Fruit fly (Drosophila melanogaster) whole organism, adult: ENCODE data around the gene CG1910.

Source experiments
- CG12768 ChIP-seq: fragments of 200-800 bp; sonication (Bioruptor generic); optimal IDR thresholded peaks from 2 replicates; lab custom pipeline; 2017; ENCODE audit warnings: missing biosample characterization, missing genetic modification characterization, mild to moderate bottlenecking, moderate library complexity, missing genetic modification reagents
- CG14711 ChIP-seq: fragments of 200-800 bp; sonication (Bioruptor generic); optimal IDR thresholded peaks from 2 replicates; lab custom pipeline; 2018; ENCODE audit warnings: missing biosample characterization, mild to moderate bottlenecking, missing genetic modification characterization, moderate library complexity
- CG1620 ChIP-seq: fragments of 200-800 bp; sonication (Bioruptor generic); optimal IDR thresholded peaks from 2 replicates; lab custom pipeline; 2016; ENCODE audit warnings: missing biosample characterization, missing genetic modification characterization
- CG33017 ChIP-seq: fragments of 200-800 bp; sonication (Bioruptor generic); optimal IDR thresholded peaks from 2 replicates; lab custom pipeline; 2018; ENCODE audit warnings: missing biosample characterization, mild to moderate bottlenecking, missing genetic modification characterization, moderate library complexity
- CG5204 ChIP-seq: fragments of 200-800 bp; sonication (Bioruptor generic); optimal IDR thresholded peaks from 2 replicates; lab custom pipeline; 2016; ENCODE audit warnings: missing biosample characterization, missing genetic modification characterization
- Hr96 ChIP-seq: fragments of 200-800 bp; sonication (Bioruptor generic); optimal IDR thresholded peaks from 2 replicates; lab custom pipeline; 2016; ENCODE audit warnings: missing biosample characterization, missing genetic modification characterization
- Mnt ChIP-seq: fragments of 200-800 bp; sonication (Bioruptor generic); optimal IDR thresholded peaks from 2 replicates; lab custom pipeline; 2016; ENCODE audit warnings: missing biosample characterization, mild to moderate bottlenecking, missing genetic modification characterization
- cnc ChIP-seq, 2 experiments: fragments of >200 bp; optimal IDR thresholded peaks; 2 replicates each; lab custom pipeline; 2017
- pad ChIP-seq: fragments of 200-800 bp; sonication (Bioruptor generic); optimal IDR thresholded peaks from 3 replicates; lab custom pipeline; 2017; ENCODE audit warnings: missing biosample characterization, missing genetic modification characterization, mild to moderate bottlenecking, moderate library complexity, missing genetic modification reagents

DNA sequence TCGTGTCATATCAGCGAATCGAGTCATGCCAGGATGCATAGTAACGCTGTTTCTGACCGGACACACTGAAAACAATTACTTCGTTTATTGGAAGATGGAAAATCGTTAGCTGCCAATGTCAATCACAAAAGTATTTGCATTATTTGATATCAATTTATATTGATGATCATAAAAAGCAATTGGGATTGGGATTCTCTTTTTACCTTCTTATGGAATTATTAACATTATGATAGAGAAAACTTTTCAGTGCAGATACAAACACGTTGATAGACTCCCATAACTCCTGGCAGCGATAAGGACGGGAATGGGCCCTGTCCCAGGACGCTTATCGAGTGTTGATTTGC, 40.6 kb upstream of the CG1910 start:
- TF ChIP-seq CG12768 (GFP tag; lab: Kevin White, UChicago) = no peak
- TF ChIP-seq Hr96 = no peak
- TF ChIP-seq CG1620 (GFP tag; lab: Kevin White, UChicago) = no peak
- no peak for TF ChIP-seq pad (GFP tag; lab: Kevin White, UChicago)
- TF ChIP-seq Mnt (GFP tag; lab: Kevin White, UChicago) = no peak
- TF ChIP-seq CG33017 (tag; lab: Kevin White, UChicago) = no peak
- TF ChIP-seq CG5204 = no peak
- TF ChIP-seq cnc (optimal IDR thresholded peaks at IDR 0.05; lab: Kevin White, UChicago) = no peak
- TF ChIP-seq CG14711 (tag; lab: Kevin White, UChicago) = no peak
